Fruit fly (Drosophila melanogaster): Measurements from ENCODE around the gene Pgant6.

Pgant6 gene

DNA sequence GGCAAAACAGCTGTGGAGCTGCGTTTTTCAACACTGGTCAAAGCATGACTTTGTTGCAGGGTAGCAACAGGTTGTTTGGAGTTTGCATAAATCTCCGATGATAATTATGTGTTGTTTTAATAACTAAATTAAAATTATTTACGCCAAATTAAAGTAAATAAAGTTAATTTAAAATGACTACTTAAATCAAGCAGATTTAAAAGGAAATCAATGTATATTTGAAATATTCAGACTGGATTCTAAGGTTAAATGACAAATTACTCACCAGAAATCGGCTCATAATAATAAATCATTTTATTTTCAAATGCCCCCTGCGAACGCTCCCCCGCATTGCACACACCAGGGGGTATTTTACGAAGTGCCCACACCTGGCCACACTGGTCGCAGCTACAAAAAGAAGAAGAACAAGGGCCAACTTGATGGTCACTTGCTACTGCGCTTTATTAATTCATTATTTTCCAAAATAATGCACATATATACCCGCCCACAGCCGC, 8.0 kb upstream of the Pgant6 start, which contains the start of the genes CG12093 and Atg2 (continued):
- 0 out of 2 replicates have a peak, but pooled peaks have one; percentile 29 for TF ChIP-seq CG13287 (GFP tag; IDR thresholded peaks at IDR 0.05; ENCODE audit: partially characterized antibody)
- TF ChIP-seq B-H1 (GFP tag; IDR thresholded peaks at IDR 0.05): peak; percentile 87
- peak; percentile 79 for TF ChIP-seq vfl (GFP tag; optimal IDR thresholded peaks at IDR 0.05)
- TF ChIP-seq unpg (GFP tag; optimal IDR thresholded peaks at IDR 0.05): peak; percentile 94
- peak; percentile 80 for TF ChIP-seq sim (GFP tag; IDR thresholded peaks at IDR 0.05)
- peak; percentile 88; the same call in 2 of the 3 replicates for TF ChIP-seq C15 (GFP tag; IDR thresholded peaks at IDR 0.05)
- peak; percentile 51; the same call in 1 of the 2 replicates for TF ChIP-seq aop (GFP tag; IDR thresholded peaks at IDR 0.05)
- TF ChIP-seq lilli (GFP tag; optimal IDR thresholded peaks at IDR 0.05): peak; percentile 94
- peak; percentile 76 for TF ChIP-seq ab (GFP tag; optimal IDR thresholded peaks at IDR 0.05)
- TF ChIP-seq CG2712 (tag; optimal IDR thresholded peaks at IDR 0.05): peak; percentile 94
- no peak for TF ChIP-seq hth (optimal IDR thresholded peaks at IDR 0.05)
- peak; percentile 95 for TF ChIP-seq Dek (tag; optimal IDR thresholded peaks at IDR 0.05)
- TF ChIP-seq Antp (GFP tag; optimal IDR thresholded peaks at IDR 0.05): peak; percentile 63
- TF ChIP-seq yki (optimal IDR thresholded peaks at IDR 0.05): no peak
- TF ChIP-seq CG7928 (GFP tag; optimal IDR thresholded peaks at IDR 0.05): peak; percentile 62
- TF ChIP-seq HLH4C (GFP tag; IDR thresholded peaks at IDR 0.05; ENCODE audit: partially characterized antibody): no peak
- peak; percentile 89 for TF ChIP-seq so (GFP tag; IDR thresholded peaks at IDR 0.05)
- peak; percentile 95 for TF ChIP-seq CG15269 (tag; optimal IDR thresholded peaks at IDR 0.05)
- TF ChIP-seq CG18262 (tag; optimal IDR thresholded peaks at IDR 0.05): peak; percentile 91
- TF ChIP-seq CG12155 (GFP tag; optimal IDR thresholded peaks at IDR 0.05): peak; percentile 92
- TF ChIP-seq CG10274 (GFP tag; optimal IDR thresholded peaks at IDR 0.05): peak; percentile 55
- peak; percentile 92 for TF ChIP-seq ap (GFP tag; IDR thresholded peaks at IDR 0.05)
- peak; percentile 45 for TF ChIP-seq CG9609 (GFP tag; optimal IDR thresholded peaks at IDR 0.05)
- TF ChIP-seq CG10267 (tag; optimal IDR thresholded peaks at IDR 0.05): peak; percentile 96
- TF ChIP-seq unc-4 (GFP tag; IDR thresholded peaks at IDR 0.05; ENCODE audit: partially characterized antibody): no peak
- TF ChIP-seq CG13624 (GFP tag; optimal IDR thresholded peaks at IDR 0.05): peak; percentile 82
- peak; percentile 75 for TF ChIP-seq CG2875 (GFP tag; optimal IDR thresholded peaks at IDR 0.05)
- TF ChIP-seq CrebB (tag; optimal IDR thresholded peaks at IDR 0.05): peak; percentile 85
- peak; percentile 85 for TF ChIP-seq kay (GFP tag; optimal IDR thresholded peaks at IDR 0.05)
- TF ChIP-seq Hsf (GFP tag; optimal IDR thresholded peaks at IDR 0.05): peak; percentile 91
- peak; percentile 93 for TF ChIP-seq lab (GFP tag; optimal IDR thresholded peaks at IDR 0.05)
- peak; percentile 94 for TF ChIP-seq CG17328 (GFP tag; IDR thresholded peaks at IDR 0.05)
- TF ChIP-seq CG9876 (GFP tag; optimal IDR thresholded peaks at IDR 0.05): peak; percentile 40
- peak; percentile 79 for TF ChIP-seq CG5245 (GFP tag; optimal IDR thresholded peaks at IDR 0.05)
- peak; percentile 88 for TF ChIP-seq CG15601 (tag; optimal IDR thresholded peaks at IDR 0.05)
- no peak for TF ChIP-seq cg (GFP tag; optimal IDR thresholded peaks at IDR 0.05)
- TF ChIP-seq CG15696 (tag; optimal IDR thresholded peaks at IDR 0.05): peak; percentile 90
- peak; percentile 89 for TF ChIP-seq Ada2b (GFP tag; IDR thresholded peaks at IDR 0.05)
- peak; percentile 96 for TF ChIP-seq CG12659 (GFP tag; optimal IDR thresholded peaks at IDR 0.05)
- peak; percentile 84 for TF ChIP-seq CG17612 (GFP tag; IDR thresholded peaks at IDR 0.05)
- TF ChIP-seq CG6272 (GFP tag; IDR thresholded peaks at IDR 0.05): peak; percentile 90
- TF ChIP-seq slp2 (GFP tag; optimal IDR thresholded peaks at IDR 0.05): peak; percentile 76
- peak; percentile 90 for TF ChIP-seq CG12299 (tag; optimal IDR thresholded peaks at IDR 0.05)
- no peak for TF ChIP-seq hkb (optimal IDR thresholded peaks at IDR 0.05)
- peak; percentile 82 for TF ChIP-seq hkb (GFP tag; IDR thresholded peaks at IDR 0.05)
- no peak for TF ChIP-seq mld (GFP tag; IDR thresholded peaks at IDR 0.05; ENCODE audit: partially characterized antibody)
- no peak for TF ChIP-seq CG42726 (GFP tag; IDR thresholded peaks at IDR 0.05; ENCODE audit: partially characterized antibody)
- peak; percentile 85 for TF ChIP-seq CG2889 (GFP tag; IDR thresholded peaks at IDR 0.05)
- no peak for TF ChIP-seq CG15479 (GFP tag; optimal IDR thresholded peaks at IDR 0.05)
- peak; percentile 93 for TF ChIP-seq CG32772 (GFP tag; IDR thresholded peaks at IDR 0.05)
- peak; percentile 92 for TF ChIP-seq CG10209 (GFP tag; optimal IDR thresholded peaks at IDR 0.05)

All from whole organism, embryonic.